Worm (Caenorhabditis elegans) whole organism, L4 larva: Measurements from ENCODE around the gene cnc-8.

Experiments used
- F10B5.3 ChIP-seq: sonication (generic microtip); optimal IDR thresholded peaks from 2 replicates; lab custom pipeline; 2016; ENCODE audit warnings: mild to moderate bottlenecking, missing genetic modification characterization, missing compliant biosample characterization
- T20F7.1 ChIP-seq: fragments of 200-800 bp; sonication (Bioruptor generic); optimal IDR thresholded peaks from 2 replicates; lab custom pipeline; 2018; ENCODE audit warnings: mild to moderate bottlenecking, missing genetic modification characterization, missing compliant biosample characterization
- aha-1 ChIP-seq: fragments of 150-350 bp; peaks from one replicate; lab custom pipeline; 2014; ENCODE audit warnings: missing biosample characterization, missing genetic modification characterization
- aly-2 ChIP-seq: sonication (generic microtip); optimal IDR thresholded peaks from 2 replicates; lab custom pipeline; 2018; ENCODE audit warnings: missing biosample characterization, missing genetic modification characterization
- ama-1 ChIP-seq: fragments of 150-350 bp; optimal IDR thresholded peaks from 2 replicates; lab custom pipeline; 2014; ENCODE audit warnings: inconsistent platforms, mixed read lengths
- ceh-28 ChIP-seq: fragments of 150-350 bp; optimal IDR thresholded peaks from 2 replicates; lab custom pipeline; 2014; ENCODE audit warnings: missing biosample characterization, missing genetic modification reagents, missing genetic modification characterization
- ceh-82 ChIP-seq: sonication (generic microtip); optimal IDR thresholded peaks from 2 replicates; lab custom pipeline; 2017; ENCODE audit warnings: missing biosample characterization, missing genetic modification characterization
- daf-16 ChIP-seq, 3 experiments: sonication (generic microtip); optimal IDR thresholded peaks; 2 replicates each; lab custom pipeline; 2016 to 2017; ENCODE audit warnings: missing genetic modification characterization in 3 of 3, missing genetic modification reagents in 3 of 3, mild to moderate bottlenecking in 2 of 3, missing compliant biosample characterization in 2 of 3, missing biosample characterization in 1 of 3, moderate library complexity in 1 of 3
- dmd-6 ChIP-seq: fragments of 200-800 bp; sonication (Bioruptor generic); IDR thresholded peaks from 2 replicates; pipeline ENCODE4 v1.3.6; 2022; ENCODE audit warnings: missing genetic modification reagents, missing genetic modification characterization, missing compliant biosample characterization
- dve-1 ChIP-seq: sonication (generic microtip); optimal IDR thresholded peaks from 2 replicates; lab custom pipeline; 2017; ENCODE audit warnings: antibody characterized with exemption, mild to moderate bottlenecking, missing genetic modification characterization, missing compliant biosample characterization; ENCODE audit not compliant: insufficient read depth
- hlh-11 ChIP-seq: fragments of 200-800 bp; sonication (Bioruptor generic); optimal IDR thresholded peaks from 2 replicates; lab custom pipeline; 2018; ENCODE audit warnings: mild to moderate bottlenecking, missing genetic modification characterization, missing compliant biosample characterization
- lim-7 ChIP-seq: fragments of 200-800 bp; sonication (Bioruptor generic); IDR thresholded peaks from 2 replicates; pipeline ENCODE4 v1.3.6; 2022; ENCODE audit warnings: missing genetic modification characterization, missing compliant biosample characterization
- lin-13 ChIP-seq: fragments of 150-350 bp; optimal IDR thresholded peaks from 2 replicates; lab custom pipeline; 2014; ENCODE audit warnings: missing biosample characterization, missing genetic modification reagents, missing genetic modification characterization
- lin-15B ChIP-seq: fragments of 150-350 bp; sonication (generic microtip); optimal IDR thresholded peaks from 3 replicates; lab custom pipeline; 2014; ENCODE audit warnings: missing biosample characterization, missing genetic modification characterization
- lin-29 ChIP-seq: fragments of 200-800 bp; sonication (Bioruptor generic); IDR thresholded peaks from 2 replicates; pipeline ENCODE4 v1.3.6; 2022; ENCODE audit warnings: missing genetic modification reagents, missing genetic modification characterization, missing compliant biosample characterization
- lin-38 ChIP-seq: fragments of 200-800 bp; sonication (Bioruptor generic); IDR thresholded peaks from 2 replicates; pipeline ENCODE4 v1.3.6; 2022; ENCODE audit warnings: missing genetic modification reagents, missing genetic modification characterization, missing compliant biosample characterization
- madf-9 ChIP-seq: fragments of 200-800 bp; sonication (Bioruptor generic); conservative IDR thresholded peaks from 2 replicates; pipeline ENCODE4 v1.3.6; 2022; ENCODE audit warnings: missing genetic modification reagents, missing genetic modification characterization, missing compliant biosample characterization
- mdt-29 ChIP-seq: fragments of 200-800 bp; sonication (Bioruptor generic); IDR thresholded peaks from 2 replicates; pipeline ENCODE4 v1.3.6; 2022; ENCODE audit warnings: missing genetic modification reagents, missing genetic modification characterization, missing compliant biosample characterization
- mes-2 ChIP-seq: sonication (generic microtip); optimal IDR thresholded peaks from 2 replicates; lab custom pipeline; 2016; ENCODE audit warnings: missing genotype, mild to moderate bottlenecking, missing genetic modification characterization, missing compliant biosample characterization; ENCODE audit not compliant: poor library complexity, severe bottlenecking
- nhr-10 ChIP-seq: fragments of 150-350 bp; optimal IDR thresholded peaks from 2 replicates; lab custom pipeline; 2014; ENCODE audit warnings: missing biosample characterization, missing genetic modification characterization
- nhr-111 ChIP-seq: fragments of 200-800 bp; sonication (Bioruptor generic); optimal IDR thresholded peaks from 2 replicates; lab custom pipeline; 2018; ENCODE audit warnings: mild to moderate bottlenecking, missing genetic modification characterization, missing compliant biosample characterization
- nhr-28 ChIP-seq: fragments of 150-350 bp; optimal IDR thresholded peaks from 2 replicates; lab custom pipeline; 2014; ENCODE audit warnings: missing biosample characterization, missing genetic modification characterization
- nhr-41 ChIP-seq: fragments of 200-800 bp; sonication (Bioruptor generic); IDR thresholded peaks from 2 replicates; pipeline ENCODE4 v1.3.6; 2022; ENCODE audit warnings: missing genetic modification reagents, missing genetic modification characterization, missing compliant biosample characterization
- pha-4 ChIP-seq, 2 experiments: fragments of 150-350 bp in 1 of 2; fragments of 200-800 bp in 1 of 2; sonication (Bioruptor generic) in 1 of 2; IDR thresholded peaks in 1 of 2; optimal IDR thresholded peaks in 1 of 2; 2 replicates each; pipeline versions ENCODE4 v1.3.6 to Lab custom; 2014 to 2022; ENCODE audit warnings: missing genetic modification characterization in 2 of 2, missing genetic modification reagents in 2 of 2, missing biosample characterization in 1 of 2, missing compliant biosample characterization in 1 of 2
- pqm-1 ChIP-seq: sonication (generic microtip); optimal IDR thresholded peaks from 2 replicates; lab custom pipeline; 2017; ENCODE audit warnings: missing biosample characterization, missing genetic modification characterization
- sdz-12 ChIP-seq: fragments of 200-800 bp; sonication (Bioruptor generic); optimal IDR thresholded peaks from 2 replicates; lab custom pipeline; 2018; ENCODE audit warnings: mild to moderate bottlenecking, missing genetic modification characterization, missing compliant biosample characterization
- set-16 ChIP-seq: fragments of 200-800 bp; sonication (Bioruptor generic); IDR thresholded peaks from 2 replicates; pipeline ENCODE4 v1.3.6; 2022; ENCODE audit warnings: missing genetic modification reagents, missing genetic modification characterization, missing compliant biosample characterization
- skn-1 ChIP-seq: fragments of 150-350 bp; optimal IDR thresholded peaks from 2 replicates; lab custom pipeline; 2014; ENCODE audit warnings: missing biosample characterization, missing genetic modification characterization
- snpc-1.2 ChIP-seq: fragments of 200-800 bp; sonication (Bioruptor generic); IDR thresholded peaks from 2 replicates; pipeline ENCODE4 v1.3.6; 2022; ENCODE audit warnings: missing genetic modification reagents, missing genetic modification characterization, missing compliant biosample characterization
- unc-62 ChIP-seq, 3 experiments: fragments of 150-350 bp in 1 of 3; sonication (generic microtip); optimal IDR thresholded peaks in 2 of 3; peaks in 1 of 3; 1 replicate in 1 of 3; 2 replicates in 2 of 3; lab custom pipeline; 2014 to 2017; ENCODE audit warnings: missing biosample characterization in 3 of 3, missing genetic modification characterization in 3 of 3, missing genetic modification reagents in 3 of 3, missing genotype in 1 of 3
- zfp-3 ChIP-seq: fragments of 200-800 bp; sonication (Bioruptor generic); conservative IDR thresholded peaks from 2 replicates; pipeline ENCODE4 v1.3.6; 2022; ENCODE audit warnings: missing genetic modification reagents, missing genetic modification characterization, missing compliant biosample characterization
- zip-11 ChIP-seq: fragments of 200-800 bp; sonication (Bioruptor generic); IDR thresholded peaks from 2 replicates; pipeline ENCODE4 v1.3.6; 2022; ENCODE audit warnings: missing genetic modification characterization, missing compliant biosample characterization
- ztf-11 ChIP-seq: fragments of 150-350 bp; optimal IDR thresholded peaks from 2 replicates; lab custom pipeline; 2014; ENCODE audit warnings: missing biosample characterization, missing genetic modification characterization

cnc-8 gene

DNA sequence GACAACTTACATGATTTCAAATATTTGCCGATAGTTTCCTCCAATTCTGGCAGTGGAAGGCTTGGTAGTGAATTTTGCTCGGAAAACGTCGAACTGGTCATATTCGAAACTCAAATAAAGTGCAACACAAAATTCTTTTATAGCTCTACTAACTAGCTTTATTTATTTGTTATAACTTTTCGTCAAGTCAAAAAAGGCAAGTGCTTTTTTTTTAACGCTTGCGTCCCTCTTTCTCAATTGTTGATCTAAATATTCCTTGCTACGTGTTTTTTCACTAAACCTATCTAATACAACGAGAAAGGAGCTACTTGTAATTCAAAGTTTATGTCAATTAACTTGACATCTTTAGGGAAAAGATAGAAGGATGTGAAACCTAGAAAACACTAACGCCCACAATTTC lies 4.0 kb downstream of the cnc-8 start, which contains the start of gene F41E7.6 (continued):
- TF ChIP-seq ama-1 (lab: Kevin White, UChicago): no peak
- no peak for TF ChIP-seq zfp-3
- TF ChIP-seq pqm-1: no peak
- TF ChIP-seq aly-2 (tag; lab: Kevin White, UChicago): no peak
- TF ChIP-seq, all 104 proteins: peak for 0

- no peak for TF ChIP-seq ceh-82 (tag; lab: Kevin White, UChicago)
- TF ChIP-seq sdz-12 (GFP tag; lab: Kevin White, UChicago): no peak
- no peak for TF ChIP-seq lim-7 (GFP tag; lab: Robert Waterston, UW)
- no peak for TF ChIP-seq ztf-11 (tag; lab: Kevin White, UChicago)
- TF ChIP-seq set-16 (GFP tag; lab: Robert Waterston, UW): no peak
- no peak for TF ChIP-seq lin-29 (GFP tag; lab: Robert Waterston, UW)
- no peak for TF ChIP-seq lin-13
Observed at ce11 chrX:10315905-10316304, 9.5 kb downstream of the cnc-8 start, which contains the start of gene F41E7.9. TSS of gene F41E7.9 (minus strand) at chrX:10316005.

DNA sequence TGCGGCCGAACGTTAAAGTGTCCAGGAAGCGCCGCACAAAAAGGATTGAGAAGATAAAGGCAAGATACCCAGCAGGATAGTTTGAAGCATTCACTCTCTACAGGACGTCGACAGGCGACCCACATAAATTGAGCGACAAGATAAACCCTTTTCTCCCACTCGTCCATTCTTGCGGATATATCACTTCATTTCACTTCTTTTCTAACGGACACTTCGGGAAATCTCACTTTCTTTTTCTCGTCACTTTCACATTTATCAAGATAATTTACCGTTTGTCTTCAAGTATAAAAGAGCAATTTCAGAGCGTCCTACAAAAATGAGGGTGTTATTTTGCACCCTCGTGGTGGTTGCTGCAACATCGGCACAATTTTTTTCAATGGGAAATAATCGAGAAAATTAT lies 11.2 kb downstream of the cnc-8 start, which contains the start of gene R07E3.6:
R07E3.6 (plus strand) TSS at position 158 of the 400 bp plus-strand sequence.
- TF ChIP-seq unc-62 (GFP tag; optimal IDR thresholded peaks at IDR 0.05 in 1 of 2; lab: Kevin White, UChicago) (peak in 1 of 2 experiments; percentile 34), unc-62 (tag; optimal IDR thresholded peaks at IDR 0.05; lab: Kevin White, UChicago) (no peak), skn-1 (tag; lab: Kevin White, UChicago) (no peak)

DNA sequence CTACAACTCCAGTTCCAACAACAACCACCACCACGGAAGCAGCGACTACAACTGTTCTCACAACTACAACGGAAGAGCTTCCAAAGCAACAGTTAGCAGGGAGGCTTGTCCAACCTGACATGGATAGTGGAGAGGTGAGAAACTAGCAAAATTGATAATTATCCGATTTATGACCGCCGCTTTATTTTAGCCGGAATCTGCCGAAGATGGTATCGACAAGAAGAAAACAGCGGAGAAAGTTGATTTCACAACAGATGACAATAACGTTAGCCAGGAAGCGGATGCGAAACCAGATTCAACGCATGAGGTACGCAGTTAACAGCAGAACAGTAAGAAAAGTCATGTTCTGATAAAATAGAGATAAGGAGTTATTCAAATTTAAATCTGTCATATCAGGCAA lies 12.0 kb downstream of the cnc-8 start:
- no peak for TF ChIP-seq lin-13
- no peak for TF ChIP-seq ceh-28 (tag; lab: Kevin White, UChicago)
- no peak for TF ChIP-seq mdt-29 (GFP tag; lab: Robert Waterston, UW)
- TF ChIP-seq aha-1 (tag; lab: Kevin White, UChicago): peak; percentile 68
- TF ChIP-seq nhr-10: no peak
- TF ChIP-seq dve-1 (tag; lab: Kevin White, UChicago): no peak
- no peak for TF ChIP-seq nhr-111 (GFP tag; lab: Kevin White, UChicago)
- no peak for TF ChIP-seq zfp-3
- TF ChIP-seq zip-11 (GFP tag; lab: Robert Waterston, UW): no peak

DNA sequence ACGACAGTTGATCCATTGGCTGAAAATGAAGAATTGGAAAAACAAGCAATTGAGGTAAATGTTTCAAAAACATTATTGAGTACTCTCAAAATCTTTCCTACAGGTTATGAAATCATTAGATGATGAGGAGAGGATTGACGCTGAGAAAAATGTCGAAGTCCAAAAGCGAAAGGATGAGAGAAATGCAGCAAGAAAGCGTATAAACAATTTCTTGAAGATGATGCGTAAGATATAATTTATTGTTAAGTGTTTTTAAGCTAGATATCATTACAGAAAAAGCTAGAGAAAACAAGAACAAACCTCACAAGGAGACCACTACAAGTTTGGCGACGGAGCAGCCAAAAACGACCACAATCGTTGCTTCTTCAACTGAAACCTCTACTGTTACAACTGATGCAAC lies 13.3 kb downstream of the cnc-8 start:
- TF ChIP-seq lin-38 (GFP tag; lab: Robert Waterston, UW) (no peak), unc-62 (GFP tag; optimal IDR thresholded peaks at IDR 0.05 in 1 of 2; lab: Kevin White, UChicago) (peak in 1 of 2 experiments; percentile 65), unc-62 (tag; optimal IDR thresholded peaks at IDR 0.05; lab: Kevin White, UChicago) (no peak)

DNA sequence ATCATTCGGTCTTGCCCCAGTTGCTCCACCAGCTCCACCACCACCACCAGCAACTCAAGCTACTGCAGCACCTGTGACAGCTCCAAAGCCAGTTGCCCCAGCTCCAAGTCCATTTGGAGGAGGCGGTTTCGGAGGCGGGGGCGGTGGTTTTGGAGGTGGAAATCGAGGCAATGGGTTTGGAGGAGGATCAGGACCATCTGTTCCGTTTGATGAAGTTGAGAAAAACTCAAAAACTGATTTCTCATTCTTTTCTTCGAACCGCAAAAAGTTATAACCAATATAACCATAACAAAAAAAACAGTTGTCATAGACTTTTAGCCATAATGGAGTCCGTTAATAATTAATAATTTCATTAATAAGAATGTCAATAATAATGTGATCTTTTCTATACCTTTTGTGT lies 15.0 kb downstream of the cnc-8 start:
- no peak for TF ChIP-seq madf-9 (GFP tag; lab: Robert Waterston, UW)
- no peak for TF ChIP-seq nhr-28 (tag; lab: Kevin White, UChicago)
- no peak for TF ChIP-seq lin-29 (GFP tag; lab: Robert Waterston, UW)
- TF ChIP-seq set-16 (GFP tag; lab: Robert Waterston, UW): peak; percentile 79
- no peak for TF ChIP-seq lin-15B (tag; lab: Kevin White, UChicago)
- TF ChIP-seq aha-1 (tag; lab: Kevin White, UChicago): peak; percentile 93
- no peak for TF ChIP-seq snpc-1.2 (GFP tag; lab: Robert Waterston, UW)
- TF ChIP-seq, all 104 proteins: peak for 2

DNA sequence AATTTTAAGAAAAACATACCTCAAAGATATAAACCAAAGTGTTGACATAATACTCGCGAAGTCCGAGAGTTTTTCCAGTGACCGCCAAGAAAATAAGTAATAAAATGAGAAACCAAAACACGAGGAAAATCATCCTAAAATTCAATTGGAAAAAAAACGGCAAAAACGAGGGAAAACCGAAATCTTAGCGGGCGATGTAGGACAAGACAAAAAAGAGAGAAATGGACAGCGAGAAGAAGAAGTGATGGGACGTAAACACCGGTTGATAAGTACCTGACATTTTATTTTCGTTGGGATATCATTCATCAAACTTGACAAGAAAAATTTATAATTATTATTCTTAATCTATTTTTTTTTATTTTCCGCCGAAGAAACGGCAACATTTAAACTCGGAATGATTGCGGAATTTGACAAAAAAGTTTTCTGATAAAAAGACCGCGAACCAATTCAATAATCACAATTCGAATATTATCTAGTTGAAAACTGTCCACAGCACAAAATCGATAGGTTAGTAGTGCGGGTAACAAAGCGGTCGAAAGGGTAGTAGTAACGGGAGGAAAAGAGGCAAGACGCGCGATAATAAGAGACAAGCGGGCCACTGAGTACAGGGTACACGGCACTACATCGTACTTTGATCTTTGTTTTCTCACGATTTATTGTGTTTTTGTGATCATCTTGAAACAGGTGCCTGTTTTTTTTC lies 21.1 kb downstream of the cnc-8 start, which contains the start of gene acl-5:
acl-5 (minus strand) TSS at position 134 of the 700 bp plus-strand sequence.
- TF ChIP-seq aha-1 (tag; lab: Kevin White, UChicago) (peak; percentile 83), F10B5.3 (no peak), pha-4 (GFP tag; IDR thresholded peaks at IDR 0.05; lab: Robert Waterston, UW) (no peak), pha-4 (tag; optimal IDR thresholded peaks at IDR 0.05; lab: Kevin White, UChicago) (no peak), nhr-28 (tag; lab: Kevin White, UChicago) (peak; percentile 27), daf-16 (GFP tag; optimal IDR thresholded peaks at IDR 0.05; lab: Kevin White, UChicago) (peak in 1 of 2 experiments; percentile 24), daf-16 (tag; optimal IDR thresholded peaks at IDR 0.05; lab: Kevin White, UChicago) (peak; percentile 52), mes-2 (tag; lab: Kevin White, UChicago) (peak; percentile 10), dmd-6 (GFP tag; lab: Robert Waterston, UW) (peak; percentile 25), T20F7.1 (GFP tag; lab: Kevin White, UChicago) (no peak), pqm-1 (peak; percentile 21), nhr-41 (GFP tag; lab: Robert Waterston, UW) (no peak), hlh-11 (tag; lab: Kevin White, UChicago) (peak; percentile 52), skn-1 (tag; lab: Kevin White, UChicago) (no peak)
